Worm (Caenorhabditis elegans) whole organism, L2 larva: ENCODE measurements around the gene F09G2.8.

ENCODE experiments used
- blmp-1 ChIP-seq: sonication (generic microtip); optimal IDR thresholded peaks from 2 replicates; lab custom pipeline; 2017; ENCODE audit warnings: missing genetic modification characterization, mild to moderate bottlenecking, missing compliant biosample characterization, antibody characterized with exemption, moderate library complexity; ENCODE audit not compliant: insufficient read depth
- fos-1 ChIP-seq: fragments of 150-350 bp; optimal IDR thresholded peaks from 2 replicates; lab custom pipeline; 2014; ENCODE audit warnings: missing biosample characterization, missing genetic modification characterization
- gmeb-1 ChIP-seq: fragments of 150-350 bp; optimal IDR thresholded peaks from 2 replicates; lab custom pipeline; 2014; ENCODE audit warnings: missing biosample characterization, missing genetic modification characterization
- lin-39 ChIP-seq: fragments of 150-350 bp; optimal IDR thresholded peaks from 2 replicates; lab custom pipeline; 2014; ENCODE audit warnings: missing biosample characterization, missing genetic modification reagents, missing genetic modification characterization
- lsy-2 ChIP-seq, 2 experiments: fragments of 150-350 bp in 1 of 2; sonication (generic microtip) in 1 of 2; optimal IDR thresholded peaks; 2 replicates each; lab custom pipeline; 2014 to 2017; ENCODE audit warnings: missing biosample characterization in 2 of 2, missing genetic modification characterization in 2 of 2
- mab-5 ChIP-seq: fragments of 150-350 bp; optimal IDR thresholded peaks from 2 replicates; lab custom pipeline; 2014; ENCODE audit warnings: missing biosample characterization, missing genetic modification characterization
- mbf-1 ChIP-seq: sonication (generic microtip); optimal IDR thresholded peaks from 2 replicates; lab custom pipeline; 2017; ENCODE audit warnings: missing biosample characterization, missing genetic modification characterization
- skn-1 ChIP-seq: sonication (generic microtip); optimal IDR thresholded peaks from 2 replicates; lab custom pipeline; 2017; ENCODE audit warnings: missing biosample characterization, missing genetic modification characterization
- sma-9 ChIP-seq, 2 experiments: fragments of 150-350 bp in 1 of 2; sonication (generic microtip) in 1 of 2; optimal IDR thresholded peaks; 2 replicates each; lab custom pipeline; 2014 to 2016; ENCODE audit warnings: missing genetic modification characterization in 2 of 2, mild to moderate bottlenecking in 1 of 2, missing biosample characterization in 1 of 2, missing compliant biosample characterization in 1 of 2, missing genetic modification reagents in 1 of 2, moderate library complexity in 1 of 2
- snpc-4 ChIP-seq: fragments of 150-350 bp; optimal IDR thresholded peaks from 2 replicates; lab custom pipeline; 2014; ENCODE audit warnings: missing biosample characterization, missing genetic modification characterization
- ztf-1 ChIP-seq: fragments of 200-800 bp; sonication (Bioruptor generic); conservative IDR thresholded peaks from 2 replicates; pipeline ENCODE4 v1.3.6; 2022; ENCODE audit warnings: missing genetic modification characterization, missing compliant biosample characterization

Gene F09G2.8

DNA sequence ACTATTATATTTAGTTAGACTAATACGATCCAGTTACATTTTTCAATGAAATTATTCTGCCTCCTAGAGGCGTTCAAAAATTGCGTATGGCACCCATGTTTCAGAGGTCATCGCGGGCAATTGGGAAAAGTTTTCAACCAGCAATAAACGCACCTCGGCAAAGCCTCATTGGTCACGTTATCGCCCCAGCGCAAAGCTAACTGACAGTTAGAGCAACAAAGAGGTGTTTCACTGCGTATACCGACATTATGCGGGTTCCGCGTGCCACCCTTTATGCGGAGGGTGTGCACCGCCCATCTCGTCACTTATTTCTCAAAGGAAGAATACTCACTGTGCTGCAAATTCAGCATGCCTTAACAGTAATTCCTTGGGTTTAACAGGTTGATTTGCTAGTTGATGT is 50.8 kb downstream of the F09G2.8 start:
- peak; percentile 87 for TF ChIP-seq snpc-4 (tag; lab: Kevin White, UChicago)
- peak; percentile 11 for TF ChIP-seq fos-1
- TF ChIP-seq mab-5 (tag; lab: Kevin White, UChicago), result no peak
- TF ChIP-seq ztf-1 (GFP tag; lab: Robert Waterston, UW), result no peak
- no peak for TF ChIP-seq lsy-2 (tag; optimal IDR thresholded peaks at IDR 0.05; lab: Kevin White, UChicago)
- no peak for TF ChIP-seq skn-1 (tag; lab: Kevin White, UChicago)

DNA sequence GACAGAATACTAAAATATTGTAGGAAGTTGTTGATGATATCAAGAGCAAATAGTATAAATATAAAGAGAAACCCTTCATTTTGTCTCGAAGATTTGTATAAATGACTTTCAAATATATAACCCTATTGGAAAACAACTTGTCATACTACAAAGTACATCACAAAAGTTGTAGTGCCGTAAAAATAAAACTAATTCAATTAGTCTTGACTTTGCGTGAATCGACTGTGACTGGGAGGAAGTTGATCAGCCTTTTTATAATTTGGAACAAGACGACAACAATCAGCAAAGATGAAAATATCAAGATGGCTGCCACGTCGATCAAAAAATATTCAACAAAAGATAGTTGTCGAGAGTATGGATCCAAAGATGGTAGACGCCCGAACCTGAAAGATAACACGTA is 51.6 kb downstream of the F09G2.8 start, which contains the start of gene ugt-40:
TSS of gene ugt-40 (minus strand) at position 101 of the 400 bp plus-strand sequence.
- no peak for TF ChIP-seq gmeb-1 (tag; lab: Kevin White, UChicago)
- TF ChIP-seq blmp-1 (tag; lab: Kevin White, UChicago), result no peak
- TF ChIP-seq, all 48 proteins: peak for 0

DNA sequence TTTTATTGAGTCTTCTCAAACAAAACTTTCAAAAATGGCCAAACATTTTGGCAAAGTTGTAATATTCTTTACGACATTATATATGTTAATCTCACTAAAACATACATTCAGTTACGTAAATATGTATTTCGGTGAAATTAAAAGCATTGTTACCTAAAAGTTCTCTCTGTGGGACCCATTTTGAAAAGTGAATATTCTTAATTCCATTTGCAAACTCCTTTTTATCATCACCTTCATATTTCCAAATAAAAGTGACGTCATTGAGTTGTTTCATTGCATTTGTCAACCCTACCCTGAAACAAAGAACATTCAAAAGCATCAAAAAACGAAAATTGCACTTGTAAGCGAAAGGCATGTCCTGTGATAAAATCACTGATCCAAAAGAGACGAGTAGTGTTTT is 53.1 kb downstream of the F09G2.8 start:
- no peak for TF ChIP-seq mbf-1 (tag; lab: Kevin White, UChicago)
- no peak for TF ChIP-seq blmp-1 (tag; lab: Kevin White, UChicago)
- no peak for TF ChIP-seq lsy-2 (tag; optimal IDR thresholded peaks at IDR 0.05; lab: Kevin White, UChicago)
- TF ChIP-seq lin-39 (tag; lab: Kevin White, UChicago), result no peak
- peak; percentile 24 for TF ChIP-seq sma-9 (GFP tag; optimal IDR thresholded peaks at IDR 0.05; lab: Kevin White, UChicago)
- TF ChIP-seq sma-9 (tag; optimal IDR thresholded peaks at IDR 0.05; lab: Kevin White, UChicago), result no peak
- TF ChIP-seq, all 48 proteins: peak for 1
